Worm (Caenorhabditis elegans) whole organism, dauer: ENCODE data around the gene C04G6.4.
"Not testable (repeated sequence)": the region's sequence is repeated elsewhere in the genome, so short reads cannot be mapped to it uniquely, and the experiment has no call there.

Experiments used
- unc-62 ChIP-seq: sonication (generic microtip); optimal IDR thresholded peaks from 2 replicates; lab custom pipeline; 2017; ENCODE audit warnings: missing biosample characterization, missing genetic modification reagents, missing genetic modification characterization

C04G6.4 gene

ce11 chrII:5083341-5083740 is at the start of gene C04G6.4:
Gene C04G6.4 (minus strand): TSS chrII:5083441.
- no peak for TF ChIP-seq unc-62 (GFP tag; lab: Kevin White, UChicago)

- TF ChIP-seq unc-62 (GFP tag; lab: Kevin White, UChicago): no peak
Measured at ce11 chrII:5131800-5132199, 48.6 kb upstream of the C04G6.4 start.

ce11 chrII:5130081-5130480 is 46.8 kb upstream of the C04G6.4 start, which contains the start of gene lgc-56:
Gene lgc-56 (plus strand): TSS chrII:5130381.
- no peak for TF ChIP-seq unc-62 (GFP tag; lab: Kevin White, UChicago)

ce11 chrII:5120612-5121011 is 37.4 kb upstream of the C04G6.4 start:
- TF ChIP-seq unc-62 (GFP tag; lab: Kevin White, UChicago): no peak

ce11 chrII:5115733-5116132 is 32.5 kb upstream of the C04G6.4 start, which contains the start of gene srsy-1:
Gene srsy-1 (plus strand): TSS chrII:5116033.
- no peak for TF ChIP-seq unc-62 (GFP tag; lab: Kevin White, UChicago)

ce11 chrII:5115235-5115634 is 32.0 kb upstream of the C04G6.4 start, which contains the start of gene msp-74:
Gene msp-74 (minus strand): TSS chrII:5115335.
- not testable (repeated sequence) for TF ChIP-seq unc-62 (GFP tag; lab: Kevin White, UChicago)

- TF ChIP-seq unc-62 (GFP tag; lab: Kevin White, UChicago): no peak
Measured at ce11 chrII:5112082-5112481, 28.8 kb upstream of the C04G6.4 start, which contains the start of gene F09C12.8. Gene F09C12.8 (plus strand): TSS chrII:5112382.

- no peak for TF ChIP-seq unc-62 (GFP tag; lab: Kevin White, UChicago)
Measured at ce11 chrII:5109693-5110092, 26.5 kb upstream of the C04G6.4 start, which contains the start of gene F09C12.2. Gene F09C12.2 (plus strand): TSS chrII:5110012.

- TF ChIP-seq unc-62 (GFP tag; lab: Kevin White, UChicago): no peak
Measured at ce11 chrII:5105020-5105419, 21.8 kb upstream of the C04G6.4 start.

- no peak for TF ChIP-seq unc-62 (GFP tag; lab: Kevin White, UChicago)
Measured at ce11 chrII:5103784-5104457, 20.7 kb upstream of the C04G6.4 start, which contains the start of the genes C04G6.11 and mpk-2. Gene C04G6.11 (minus strand): TSS chrII:5103834. Gene mpk-2 (plus strand): TSS chrII:5104118.

- no peak for TF ChIP-seq unc-62 (GFP tag; lab: Kevin White, UChicago)
Measured at ce11 chrII:5103189-5103588, 19.9 kb upstream of the C04G6.4 start.

- no peak for TF ChIP-seq unc-62 (GFP tag; lab: Kevin White, UChicago)
Measured at ce11 chrII:5101701-5102100, 18.5 kb upstream of the C04G6.4 start, which contains the start of the genes idpb-3 and idpb-1. Gene idpb-3 (minus strand): TSS chrII:5101801. Gene idpb-1 (plus strand): TSS chrII:5101984.

ce11 chrII:5099649-5100048 is 16.4 kb upstream of the C04G6.4 start, which contains the start of gene C04G6.6:
Gene C04G6.6 (minus strand): TSS chrII:5099749.
- no peak for TF ChIP-seq unc-62 (GFP tag; lab: Kevin White, UChicago)

- TF ChIP-seq unc-62 (GFP tag; lab: Kevin White, UChicago): no peak
Measured at ce11 chrII:5099034-5099433, 15.8 kb upstream of the C04G6.4 start.

- TF ChIP-seq unc-62 (GFP tag; lab: Kevin White, UChicago): no peak
Measured at ce11 chrII:5093945-5094344, 10.7 kb upstream of the C04G6.4 start, which contains the start of gene C04G6.13. Gene C04G6.13 (plus strand): TSS chrII:5094245.
